Fruit fly (Drosophila melanogaster): ENCODE data around the gene CG5958.

CG5958 gene

dm6 chr2L:7436492-7437324 lies 3.4 kb upstream of the CG5958 start:
- TF ChIP-seq lola (GFP tag; optimal IDR thresholded peaks at IDR 0.05) (no peak), OdsH (GFP tag; optimal IDR thresholded peaks at IDR 0.05) (peak; percentile 40), fru (GFP tag; optimal IDR thresholded peaks at IDR 0.05) (peak; percentile 37), h (GFP tag; optimal IDR thresholded peaks at IDR 0.05) (peak; percentile 49), rgr (GFP tag; optimal IDR thresholded peaks at IDR 0.05) (peak; percentile 50), N (GFP tag; optimal IDR thresholded peaks at IDR 0.05) (no peak), Hnf4 (GFP tag; optimal IDR thresholded peaks at IDR 0.05) (peak; percentile 62), Rel (GFP tag; optimal IDR thresholded peaks at IDR 0.05) (no peak), Rel (tag; optimal IDR thresholded peaks at IDR 0.05) (no peak), br (GFP tag; optimal IDR thresholded peaks at IDR 0.05) (peak; percentile 24), Mio (GFP tag; optimal IDR thresholded peaks at IDR 0.05) (no peak), GATAd (GFP tag; optimal IDR thresholded peaks at IDR 0.05) (no peak), ey (GFP tag; optimal IDR thresholded peaks at IDR 0.05) (peak; percentile 21), brk (GFP tag; optimal IDR thresholded peaks at IDR 0.05) (peak; percentile 51), Vsx2 (GFP tag; optimal IDR thresholded peaks at IDR 0.05; ENCODE audit: partially characterized antibody) (no peak), usp (GFP tag; optimal IDR thresholded peaks at IDR 0.05) (no peak), pan (optimal IDR thresholded peaks at IDR 0.05) (no peak), tai (GFP tag; optimal IDR thresholded peaks at IDR 0.05) (peak; percentile 47), woc (GFP tag; optimal IDR thresholded peaks at IDR 0.05) (no peak), sv (GFP tag; optimal IDR thresholded peaks at IDR 0.05) (peak; percentile 74), dmrt93B (GFP tag; optimal IDR thresholded peaks at IDR 0.05) (peak; percentile 39), CG9705 (GFP tag; optimal IDR thresholded peaks at IDR 0.05) (peak; percentile 37), jim (GFP tag; optimal IDR thresholded peaks at IDR 0.05) (peak; percentile 44), HLH106 (tag; optimal IDR thresholded peaks at IDR 0.05) (peak; percentile 39), CG32264 (GFP tag; optimal IDR thresholded peaks at IDR 0.05) (no peak), Dfd (GFP tag; optimal IDR thresholded peaks at IDR 0.05) (no peak), sage (GFP tag; optimal IDR thresholded peaks at IDR 0.05) (no peak), dl (GFP tag; optimal IDR thresholded peaks at IDR 0.05; ENCODE audit: insufficient read depth in 1 of 2, partially characterized antibody in 2 of 2) (no peak), dsf (GFP tag; optimal IDR thresholded peaks at IDR 0.05; ENCODE audit: borderline replicate concordance) (peak; percentile 11), Myc (optimal IDR thresholded peaks at IDR 0.05) (no peak), Dif (GFP tag; optimal IDR thresholded peaks at IDR 0.05; ENCODE audit: partially characterized antibody) (no peak), Hr78 (GFP tag; optimal IDR thresholded peaks at IDR 0.05) (no peak), Hr83 (GFP tag; optimal IDR thresholded peaks at IDR 0.05; ENCODE audit: poor library complexity, severe bottlenecking) (peak; percentile 96), Abd-B (GFP tag; optimal IDR thresholded peaks at IDR 0.05) (no peak), Jra (GFP tag; optimal IDR thresholded peaks at IDR 0.05) (no peak), Sp1 (GFP tag; optimal IDR thresholded peaks at IDR 0.05) (no peak), CrebA (GFP tag; optimal IDR thresholded peaks at IDR 0.05; ENCODE audit: borderline replicate concordance) (no peak), foxo (GFP tag; optimal IDR thresholded peaks at IDR 0.05) (peak in 1 of 2 experiments; percentile 49), psq (GFP tag; optimal IDR thresholded peaks at IDR 0.05) (peak; percentile 35)

- TF ChIP-seq Jra (GFP tag; optimal IDR thresholded peaks at IDR 0.05) = no peak
These were observed 2.2 kb upstream of the CG5958 start for dm6 chr2L:7435475-7435874.
